Worm (Caenorhabditis elegans): ENCODE data around the gene C44B7.11.

DNA sequence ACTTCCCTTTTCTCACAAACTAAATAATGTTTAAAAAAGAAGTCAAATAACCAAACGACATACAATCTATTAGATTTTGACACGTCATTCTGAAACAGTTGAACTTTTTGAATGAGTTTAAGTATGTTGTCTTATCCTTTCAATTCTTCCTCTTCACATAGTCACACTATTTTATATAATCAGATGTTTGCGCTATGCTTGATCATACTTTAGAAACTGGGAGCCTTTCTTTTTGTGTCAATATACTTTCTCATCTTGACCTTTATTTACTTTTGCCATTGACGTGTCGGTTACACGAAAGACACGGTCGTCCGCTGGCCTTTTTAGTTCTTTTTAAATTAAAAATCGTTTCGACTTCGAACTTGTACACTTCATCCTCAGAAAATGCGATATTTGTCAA, 45.4 kb downstream of the C44B7.11 start, which contains the start of gene C04A2.15:
- TF ChIP-seq him-1 (tag; optimal IDR thresholded peaks at IDR 0.05) (no peak), W03F9.2 (tag; optimal IDR thresholded peaks at IDR 0.05) (no peak)

All from whole organism, L4/young adult.